Fruit fly (Drosophila melanogaster) whole organism, embryonic: ENCODE measurements around the gene CG3841.

Source experiments
- Atf-2 ChIP-seq: fragments of 200-800 bp; sonication (Bioruptor generic); optimal IDR thresholded peaks from 2 replicates; lab custom pipeline; 2016; ENCODE audit warnings: missing biosample characterization, missing genetic modification characterization
- B-H2 ChIP-seq: fragments of 200-800 bp; sonication (Bioruptor generic); optimal IDR thresholded peaks from 2 replicates; lab custom pipeline; 2018; ENCODE audit warnings: missing biosample characterization, mild to moderate bottlenecking, missing genetic modification characterization
- Bgb ChIP-seq: fragments of 200-800 bp; sonication (Bioruptor generic); IDR thresholded peaks from 2 replicates; pipeline ENCODE4 v1.3.6; 2022; ENCODE audit warnings: missing biosample characterization, missing genetic modification characterization; ENCODE audit not compliant: partially characterized antibody
- CG10366 ChIP-seq: fragments of 200-800 bp; sonication (Bioruptor generic); IDR thresholded peaks from 2 replicates; pipeline ENCODE4 v1.3.6; 2022; ENCODE audit warnings: missing biosample characterization, missing genetic modification characterization
- CG11696 ChIP-seq: fragments of 200-800 bp; sonication (Bioruptor generic); IDR thresholded peaks from 2 replicates; pipeline ENCODE4 v1.3.6; 2022; ENCODE audit warnings: missing biosample characterization, missing genetic modification characterization
- CG12219 ChIP-seq: fragments of 200-800 bp; sonication (Bioruptor generic); optimal IDR thresholded peaks from 3 replicates; lab custom pipeline; 2018; ENCODE audit warnings: missing biosample characterization, mild to moderate bottlenecking, missing genetic modification characterization
- CG12299 ChIP-seq: fragments of 200-800 bp; sonication (Bioruptor generic); optimal IDR thresholded peaks from 2 replicates; lab custom pipeline; 2018; ENCODE audit warnings: missing biosample characterization, mild to moderate bottlenecking, missing genetic modification characterization
- CG13287 ChIP-seq: fragments of 200-800 bp; sonication (Bioruptor generic); IDR thresholded peaks from 2 replicates; pipeline ENCODE4 v1.3.6; 2022; ENCODE audit warnings: missing biosample characterization, missing genetic modification characterization; ENCODE audit not compliant: partially characterized antibody
- CG13424 ChIP-seq: fragments of 200-800 bp; sonication (Bioruptor generic); optimal IDR thresholded peaks from 2 replicates; lab custom pipeline; 2019; ENCODE audit warnings: missing biosample characterization, mild to moderate bottlenecking, missing genetic modification characterization, moderate library complexity
- CG15011 ChIP-seq: fragments of 200-800 bp; sonication (Bioruptor generic); optimal IDR thresholded peaks from 3 replicates; lab custom pipeline; 2018; ENCODE audit warnings: missing biosample characterization, mild to moderate bottlenecking, missing genetic modification characterization
- CG15269 ChIP-seq: fragments of 200-800 bp; sonication (Bioruptor generic); optimal IDR thresholded peaks from 2 replicates; lab custom pipeline; 2018; ENCODE audit warnings: missing biosample characterization, mild to moderate bottlenecking, missing genetic modification characterization, moderate library complexity
- CG30020 ChIP-seq: fragments of 200-800 bp; optimal IDR thresholded peaks from 2 replicates; lab custom pipeline; 2019; ENCODE audit warnings: missing biosample characterization, mild to moderate bottlenecking, missing genetic modification characterization, moderate library complexity
- CG30403 ChIP-seq: fragments of 200-800 bp; sonication (Bioruptor generic); optimal IDR thresholded peaks from 3 replicates; lab custom pipeline; 2016; ENCODE audit warnings: missing biosample characterization, missing genetic modification characterization
- CG31224 ChIP-seq: fragments of 200-800 bp; sonication (Bioruptor generic); IDR thresholded peaks from 2 replicates; pipeline ENCODE4 v1.3.6; 2022; ENCODE audit warnings: missing biosample characterization, missing genetic modification characterization
- CG34224 ChIP-seq: fragments of 200-800 bp; sonication (Bioruptor generic); IDR thresholded peaks from 3 replicates; pipeline ENCODE4 v1.3.6; 2022; ENCODE audit warnings: missing biosample characterization, missing genetic modification characterization; ENCODE audit not compliant: partially characterized antibody
- CG3838 ChIP-seq: fragments of 200-800 bp; sonication (Bioruptor generic); optimal IDR thresholded peaks from 3 replicates; lab custom pipeline; 2016; ENCODE audit warnings: missing biosample characterization, missing genetic modification characterization
- CG4328 ChIP-seq: fragments of 200-800 bp; sonication (Bioruptor generic); optimal IDR thresholded peaks from 3 replicates; lab custom pipeline; 2017; ENCODE audit warnings: missing biosample characterization, missing genetic modification reagents, missing genetic modification characterization
- CG6175 ChIP-seq: fragments of 200-800 bp; sonication (Bioruptor generic); IDR thresholded peaks from 3 replicates; pipeline ENCODE4 v1.3.6; 2022; ENCODE audit warnings: missing biosample characterization, missing genetic modification characterization
- CG6272 ChIP-seq: fragments of 200-800 bp; sonication (Bioruptor generic); IDR thresholded peaks from 2 replicates; pipeline ENCODE4 v1.3.6; 2022; ENCODE audit warnings: missing biosample characterization, missing genetic modification characterization
- CG6854 ChIP-seq: fragments of 200-800 bp; sonication (Bioruptor generic); optimal IDR thresholded peaks from 3 replicates; lab custom pipeline; 2017; ENCODE audit warnings: missing biosample characterization, mild to moderate bottlenecking, missing genetic modification characterization
- CG7745 ChIP-seq: fragments of 200-800 bp; sonication (Bioruptor generic); optimal IDR thresholded peaks from 2 replicates; lab custom pipeline; 2018; ENCODE audit warnings: missing biosample characterization, mild to moderate bottlenecking, missing genetic modification characterization, moderate library complexity
- CG7963 ChIP-seq: fragments of 200-800 bp; sonication (Bioruptor generic); IDR thresholded peaks from 3 replicates; pipeline ENCODE4 v1.3.6; 2022; ENCODE audit warnings: missing biosample characterization, missing genetic modification characterization; ENCODE audit not compliant: partially characterized antibody
- CG7987 ChIP-seq: fragments of 200-800 bp; sonication (Bioruptor generic); optimal IDR thresholded peaks from 2 replicates; lab custom pipeline; 2018; ENCODE audit warnings: missing biosample characterization, mild to moderate bottlenecking, missing genetic modification characterization, moderate library complexity
- CG9727 ChIP-seq: fragments of 200-800 bp; sonication (Bioruptor generic); optimal IDR thresholded peaks from 3 replicates; lab custom pipeline; 2017; ENCODE audit warnings: missing biosample characterization, mild to moderate bottlenecking, missing genetic modification characterization
- CTCF ChIP-seq: fragments of 200-800 bp; sonication (Bioruptor generic); optimal IDR thresholded peaks from 2 replicates; lab custom pipeline; 2017; ENCODE audit warnings: missing biosample characterization, mild to moderate bottlenecking, missing genetic modification characterization, moderate library complexity
- E2f1 ChIP-seq: fragments of 200-800 bp; sonication (Bioruptor generic); IDR thresholded peaks from 2 replicates; pipeline ENCODE4 v1.3.6; 2022; ENCODE audit warnings: missing biosample characterization, missing genetic modification characterization
- Fer1 ChIP-seq: fragments of 200-800 bp; sonication (Bioruptor generic); optimal IDR thresholded peaks from 2 replicates; lab custom pipeline; 2017; ENCODE audit warnings: missing biosample characterization, mild to moderate bottlenecking, missing genetic modification characterization
- Hey ChIP-seq: fragments of 200-800 bp; sonication (Bioruptor generic); optimal IDR thresholded peaks from 3 replicates; lab custom pipeline; 2018; ENCODE audit warnings: missing biosample characterization, mild to moderate bottlenecking, missing genetic modification characterization
- MBD-R2 ChIP-seq: fragments of 200-800 bp; sonication (Bioruptor generic); IDR thresholded peaks from 2 replicates; pipeline ENCODE4 v1.3.6; 2022; ENCODE audit warnings: missing biosample characterization, missing genetic modification characterization
- Max ChIP-seq: fragments of 200-800 bp; sonication (Bioruptor generic); optimal IDR thresholded peaks from 2 replicates; lab custom pipeline; 2016; ENCODE audit warnings: missing biosample characterization, mild to moderate bottlenecking, missing genetic modification characterization
- Oaz ChIP-seq: fragments of 200-800 bp; sonication (Bioruptor generic); IDR thresholded peaks from 2 replicates; pipeline ENCODE4 v1.3.6; 2022; ENCODE audit warnings: missing biosample characterization, missing genetic modification characterization
- Ptx1 ChIP-seq: fragments of 200-800 bp; sonication (Bioruptor generic); IDR thresholded peaks from 2 replicates; pipeline ENCODE4 v1.3.6; 2022; ENCODE audit warnings: missing biosample characterization, missing genetic modification characterization
- Ravus ChIP-seq: fragments of 200-800 bp; sonication (Bioruptor generic); IDR thresholded peaks from 2 replicates; pipeline ENCODE4 v1.3.6; 2022; ENCODE audit warnings: missing biosample characterization, missing genetic modification characterization
- Xbp1 ChIP-seq: fragments of 200-800 bp; sonication (Bioruptor generic); optimal IDR thresholded peaks from 3 replicates; lab custom pipeline; 2016; ENCODE audit warnings: missing biosample characterization, mild to moderate bottlenecking, missing genetic modification characterization
- Xrp1 ChIP-seq: fragments of 200-800 bp; sonication (Bioruptor generic); IDR thresholded peaks from 2 replicates; pipeline ENCODE4 v1.3.6; 2022; ENCODE audit warnings: missing biosample characterization, missing genetic modification characterization
- bcd ChIP-seq: fragments of 200-800 bp; sonication (Bioruptor generic); optimal IDR thresholded peaks from 2 replicates; lab custom pipeline; 2017; ENCODE audit warnings: missing biosample characterization, mild to moderate bottlenecking, missing genetic modification characterization
- dan ChIP-seq: fragments of 200-800 bp; sonication (Bioruptor generic); IDR thresholded peaks from 2 replicates; pipeline ENCODE4 v1.3.6; 2022; ENCODE audit warnings: missing biosample characterization, missing genetic modification characterization
- dimm ChIP-seq: fragments of 200-800 bp; sonication (Bioruptor generic); IDR thresholded peaks from 2 replicates; pipeline ENCODE4 v1.3.6; 2022; ENCODE audit warnings: missing biosample characterization, missing genetic modification characterization
- eyg ChIP-seq: fragments of 200-800 bp; sonication (Bioruptor generic); optimal IDR thresholded peaks from 3 replicates; lab custom pipeline; 2016; ENCODE audit warnings: missing biosample characterization, missing genetic modification characterization
- h ChIP-seq: fragments of >200 bp; optimal IDR thresholded peaks from 2 replicates; lab custom pipeline; 2017
- jumu ChIP-seq: fragments of 200-800 bp; sonication (Bioruptor generic); optimal IDR thresholded peaks from 3 replicates; lab custom pipeline; 2016; ENCODE audit warnings: missing biosample characterization, missing genetic modification characterization
- ken ChIP-seq: fragments of 200-800 bp; sonication (Bioruptor generic); IDR thresholded peaks from 3 replicates; pipeline ENCODE4 v1.3.6; 2022; ENCODE audit warnings: missing biosample characterization, missing genetic modification characterization
- lilli ChIP-seq: fragments of 200-800 bp; sonication (Bioruptor generic); optimal IDR thresholded peaks from 3 replicates; lab custom pipeline; 2016; ENCODE audit warnings: missing biosample characterization, missing genetic modification characterization
- lola ChIP-seq, 3 experiments: fragments of >200 bp in 2 of 3; fragments of 200-800 bp in 1 of 3; sonication (Bioruptor generic) in 1 of 3; optimal IDR thresholded peaks; 2 replicates each; lab custom pipeline; 2017 to 2019; ENCODE audit warnings: missing biosample characterization in 3 of 3, missing genetic modification characterization in 3 of 3, mild to moderate bottlenecking in 1 of 3, moderate library complexity in 1 of 3
- lov ChIP-seq, 2 experiments: fragments of 200-800 bp in 1 of 2; fragments of >200 bp in 1 of 2; sonication (Bioruptor generic) in 1 of 2; IDR thresholded peaks in 1 of 2; optimal IDR thresholded peaks in 1 of 2; 2 replicates in 1 of 2; 3 replicates in 1 of 2; pipeline versions ENCODE4 v1.3.6 to Lab custom; 2017 to 2022; ENCODE audit warnings: missing biosample characterization in 1 of 2, missing genetic modification characterization in 1 of 2
- nom ChIP-seq: fragments of 200-800 bp; sonication (Bioruptor generic); optimal IDR thresholded peaks from 2 replicates; lab custom pipeline; 2017; ENCODE audit warnings: missing biosample characterization, missing genetic modification characterization, mild to moderate bottlenecking, moderate library complexity, missing genetic modification reagents
- psq ChIP-seq: fragments of 200-800 bp; sonication (Bioruptor generic); optimal IDR thresholded peaks from 2 replicates; lab custom pipeline; 2017; ENCODE audit warnings: missing biosample characterization, missing genetic modification characterization
- salm ChIP-seq: fragments of 200-800 bp; sonication (Bioruptor generic); optimal IDR thresholded peaks from 2 replicates; lab custom pipeline; 2018; ENCODE audit warnings: missing biosample characterization, mild to moderate bottlenecking, missing genetic modification characterization
- ssp ChIP-seq: fragments of 200-800 bp; sonication (Bioruptor generic); IDR thresholded peaks from 2 replicates; pipeline ENCODE4 v1.3.6; 2022; ENCODE audit warnings: missing biosample characterization, missing genetic modification characterization
- toy ChIP-seq: fragments of 200-800 bp; sonication (Bioruptor generic); IDR thresholded peaks from 2 replicates; pipeline ENCODE4 v1.3.6; 2022; ENCODE audit warnings: missing biosample characterization, missing genetic modification characterization
- vnd ChIP-seq: fragments of 200-800 bp; sonication (Bioruptor generic); IDR thresholded peaks from 3 replicates; pipeline ENCODE4 v1.3.6; 2022; ENCODE audit warnings: missing biosample characterization, missing genetic modification characterization; ENCODE audit not compliant: partially characterized antibody

Gene CG3841

dm6 chr2L:9567398-9567856 lies 21.8 kb upstream of the CG3841 start (continued):
- TF ChIP-seq toy (GFP tag; lab: Robert Waterston, UW) (peak; percentile 85), CG30020 (peak; percentile 54), CG13287 (peak; percentile 65), E2f1 (GFP tag; lab: Robert Waterston, UW) (peak; percentile 95), dimm (GFP tag; lab: Robert Waterston, UW) (peak; percentile 91), Bgb (peak; percentile 21; the same call in 1 of the 2 replicates), h (lab: Kevin White, UChicago) (no peak), Ravus (GFP tag; lab: Robert Waterston, UW) (peak; percentile 68), CG10366 (GFP tag; lab: Robert Waterston, UW) (peak; percentile 93), MBD-R2 (GFP tag; lab: Robert Waterston, UW) (peak; percentile 84), CG9727 (GFP tag; lab: Kevin White, UChicago) (peak; percentile 96), CG7963 (no peak), CG6272 (peak; percentile 74), lilli (GFP tag; lab: Kevin White, UChicago) (peak; percentile 91), Ptx1 (GFP tag; lab: Robert Waterston, UW) (peak; percentile 89), CG7745 (tag; lab: Kevin White, UChicago) (peak; percentile 75), vnd (GFP tag; lab: Robert Waterston, UW) (no peak), lov (optimal IDR thresholded peaks at IDR 0.05; lab: Kevin White, UChicago) (no peak), lov (GFP tag; IDR thresholded peaks at IDR 0.05; lab: Robert Waterston, UW) (peak; percentile 97), CG3838 (GFP tag; lab: Kevin White, UChicago) (peak; percentile 100), CG6854 (GFP tag; lab: Kevin White, UChicago) (peak; percentile 99), Xbp1 (GFP tag; lab: Kevin White, UChicago) (peak; percentile 96), B-H2 (GFP tag; lab: Kevin White, UChicago) (peak; percentile 100), CG7987 (GFP tag; lab: Kevin White, UChicago) (peak; percentile 100), bcd (GFP tag; lab: Kevin White, UChicago) (peak; percentile 99), Max (peak; percentile 96), lola (GFP tag; optimal IDR thresholded peaks at IDR 0.05; lab: Kevin White, UChicago) (peak in 1 of 3 experiments; percentile 65), jumu (GFP tag; lab: Kevin White, UChicago) (peak; percentile 64), Atf-2 (GFP tag; lab: Kevin White, UChicago) (peak; percentile 82), ken (GFP tag; lab: Robert Waterston, UW) (peak; percentile 93), CG31224 (GFP tag; lab: Robert Waterston, UW) (peak; percentile 90), Fer1 (GFP tag; lab: Kevin White, UChicago) (peak; percentile 100), dan (GFP tag; lab: Robert Waterston, UW) (no peak), CG12299 (peak; percentile 99), Oaz (GFP tag; lab: Robert Waterston, UW) (peak; percentile 93), Xrp1 (GFP tag; lab: Robert Waterston, UW) (peak; percentile 65; the same call in 1 of the 2 replicates), Hey (peak; percentile 97), eyg (peak; percentile 95), CG4328 (GFP tag; lab: Kevin White, UChicago) (peak; percentile 99), CG15269 (tag; lab: Kevin White, UChicago) (peak; percentile 98), psq (GFP tag; lab: Kevin White, UChicago) (peak; percentile 89), CG30403 (GFP tag; lab: Kevin White, UChicago) (peak; percentile 90), CG13424 (tag; lab: Kevin White, UChicago) (peak; percentile 89), nom (GFP tag; lab: Kevin White, UChicago) (peak; percentile 78), CG11696 (GFP tag; lab: Robert Waterston, UW) (peak; percentile 91), CG34224 (peak; percentile 45; the same call in 1 of the 3 replicates), CG12219 (GFP tag; lab: Kevin White, UChicago) (peak; percentile 98), salm (tag; lab: Kevin White, UChicago) (peak; percentile 97), CG6175 (peak; percentile 94), CTCF (peak; percentile 96), CG15011 (peak; percentile 99), ssp (GFP tag; lab: Robert Waterston, UW) (peak; percentile 75)
